Worm (Caenorhabditis elegans): ENCODE data around the gene R08C7.4.

R08C7.4 gene

ce11 chrIV:4445711-4446290, 11.0 kb downstream of the R08C7.4 start, which contains the start of the genes wapl-1 and htz-1 (continued):
- TF ChIP-seq F49E8.2 (tag; optimal IDR thresholded peaks at IDR 0.05; ENCODE audit: borderline replicate concordance): peak; percentile 38
- 0 out of 2 replicates have a peak, but pooled peaks have one; percentile 34 for TF ChIP-seq Y48G9A.11 (GFP tag; IDR thresholded peaks at IDR 0.05)
- TF ChIP-seq unc-62 (GFP tag; optimal IDR thresholded peaks at IDR 0.05 in 1 of 2): peak in 1 of 2 experiments; percentile 99
- no peak for TF ChIP-seq unc-62 (tag; optimal IDR thresholded peaks at IDR 0.05)
- TF ChIP-seq lin-13 (GFP tag; optimal IDR thresholded peaks at IDR 0.05): peak; percentile 95
- peak in 1 of 2 experiments; percentile 81 for TF ChIP-seq mdl-1 (tag; optimal IDR thresholded peaks at IDR 0.05)
- TF ChIP-seq nhr-102 (tag; optimal IDR thresholded peaks at IDR 0.05): peak; percentile 91
- peak; percentile 80 for TF ChIP-seq nhr-28 (tag; optimal IDR thresholded peaks at IDR 0.05)
- TF ChIP-seq madf-9 (GFP tag; conservative IDR thresholded peaks at IDR 0.05): peak; percentile 77
- peak; percentile 97 for TF ChIP-seq mep-1 (tag; optimal IDR thresholded peaks at IDR 0.05)
- no peak for TF ChIP-seq nhr-111 (GFP tag; optimal IDR thresholded peaks at IDR 0.05)
- no peak for TF ChIP-seq F44E2.7 (GFP tag; IDR thresholded peaks at IDR 0.05)
- no peak for TF ChIP-seq aly-2 (tag; optimal IDR thresholded peaks at IDR 0.05)
- no peak for TF ChIP-seq pqm-1 (tag; optimal IDR thresholded peaks at IDR 0.05)
- peak; percentile 91 for TF ChIP-seq lin-38 (GFP tag; IDR thresholded peaks at IDR 0.05)
- TF ChIP-seq ztf-11 (tag; optimal IDR thresholded peaks at IDR 0.05): no peak
- TF ChIP-seq hlh-11 (tag; optimal IDR thresholded peaks at IDR 0.05): peak; percentile 92
- TF ChIP-seq spr-1 (tag; optimal IDR thresholded peaks at IDR 0.05): peak; percentile 80
- peak; percentile 78 for TF ChIP-seq mxl-3 (GFP tag; optimal IDR thresholded peaks at IDR 0.05)
- TF ChIP-seq ctbp-1 (GFP tag; IDR thresholded peaks at IDR 0.05): peak; percentile 84
- TF ChIP-seq T26A8.4 (GFP tag; IDR thresholded peaks at IDR 0.05): peak; percentile 98
- TF ChIP-seq rbr-2 (tag; optimal IDR thresholded peaks at IDR 0.05): peak; percentile 94
- no peak for TF ChIP-seq madf-5 (GFP tag; IDR thresholded peaks at IDR 0.05)
- peak; percentile 3 for TF ChIP-seq spr-3 (GFP tag; optimal IDR thresholded peaks at IDR 0.05)
- peak; percentile 72 for TF ChIP-seq snpc-1.2 (GFP tag; IDR thresholded peaks at IDR 0.05)
- TF ChIP-seq attf-4 (tag; optimal IDR thresholded peaks at IDR 0.05): no peak
- TF ChIP-seq ztf-7 (tag; optimal IDR thresholded peaks at IDR 0.05): no peak
- peak; percentile 88 for TF ChIP-seq dmd-9 (GFP tag; IDR thresholded peaks at IDR 0.05)
- TF ChIP-seq saeg-2 (GFP tag; IDR thresholded peaks at IDR 0.05): peak; percentile 88
- TF ChIP-seq snpc-4 (tag; optimal IDR thresholded peaks at IDR 0.05): no peak
- TF ChIP-seq nhr-41 (GFP tag; IDR thresholded peaks at IDR 0.05): no peak
- TF ChIP-seq daf-16 (GFP tag; optimal IDR thresholded peaks at IDR 0.05): peak in 1 of 2 experiments; percentile 72
- TF ChIP-seq daf-16 (tag; optimal IDR thresholded peaks at IDR 0.05): peak; percentile 74
- peak; percentile 39; the same call in 1 of the 2 replicates for TF ChIP-seq ceh-44 (GFP tag; IDR thresholded peaks at IDR 0.05)
- TF ChIP-seq ceh-62 (tag; optimal IDR thresholded peaks at IDR 0.05): no peak
- peak; percentile 18 for TF ChIP-seq zip-2 (tag; optimal IDR thresholded peaks at IDR 0.05)
- TF ChIP-seq ces-1 (GFP tag; optimal IDR thresholded peaks at IDR 0.05): peak; percentile 59
- no peak for TF ChIP-seq nhr-76 (tag; optimal IDR thresholded peaks at IDR 0.05)
- TF ChIP-seq mes-2 (tag; optimal IDR thresholded peaks at IDR 0.05; ENCODE audit: poor library complexity, severe bottlenecking): peak; percentile 95
- TF ChIP-seq lsy-2 (tag; optimal IDR thresholded peaks at IDR 0.05): peak; percentile 98 to 99
- peak; percentile 48; the same call in 1 of the 2 replicates for TF ChIP-seq lin-1 (GFP tag; IDR thresholded peaks at IDR 0.05)
- TF ChIP-seq duxl-1 (tag; optimal IDR thresholded peaks at IDR 0.05; ENCODE audit: poor library complexity): peak; percentile 87
- TF ChIP-seq tag-97 (GFP tag; IDR thresholded peaks at IDR 0.05): no peak
- no peak for TF ChIP-seq lim-7 (GFP tag; IDR thresholded peaks at IDR 0.05)
- peak; percentile 98 for TF ChIP-seq dpl-1 (GFP tag; optimal IDR thresholded peaks at IDR 0.05)
- TF ChIP-seq jun-1 (tag; optimal IDR thresholded peaks at IDR 0.05): peak; percentile 75
- TF ChIP-seq F26F4.8 (GFP tag; conservative IDR thresholded peaks at IDR 0.05): no peak
- no peak for TF ChIP-seq skn-1 (tag; optimal IDR thresholded peaks at IDR 0.05)
- TF ChIP-seq Y75B8A.6 (GFP tag; IDR thresholded peaks at IDR 0.05): 0 out of 2 replicates have a peak, but pooled peaks have one; percentile 35
- peak; percentile 38 to 91 for TF ChIP-seq hif-1 (tag; optimal IDR thresholded peaks at IDR 0.05)

Measured in whole organism, L4 larva.